Worm (Caenorhabditis elegans) whole organism, late embryonic: ENCODE results near the gene math-14.

Source experiments
- Y22D7AL.16 ChIP-seq: sonication (generic microtip); optimal IDR thresholded peaks from 2 replicates; lab custom pipeline; 2016; ENCODE audit warnings: missing genetic modification characterization, missing compliant biosample characterization
- ceh-19 ChIP-seq: fragments of 200-800 bp; sonication (Bioruptor generic); optimal IDR thresholded peaks from 2 replicates; lab custom pipeline; 2018; ENCODE audit warnings: mild to moderate bottlenecking, missing genetic modification characterization, missing compliant biosample characterization
- ceh-6 ChIP-seq: fragments of 200-800 bp; sonication (Bioruptor generic); optimal IDR thresholded peaks from 2 replicates; lab custom pipeline; 2018; ENCODE audit warnings: mild to moderate bottlenecking, missing genetic modification characterization, missing compliant biosample characterization
- fkh-10 ChIP-seq: fragments of 150-350 bp; optimal IDR thresholded peaks from 2 replicates; lab custom pipeline; 2014; ENCODE audit warnings: missing biosample characterization, missing genetic modification reagents, missing genetic modification characterization
- hlh-15 ChIP-seq: sonication (generic microtip); optimal IDR thresholded peaks from 2 replicates; lab custom pipeline; 2016; ENCODE audit warnings: missing genetic modification characterization, missing compliant biosample characterization
- lin-11 ChIP-seq: fragments of 200-800 bp; sonication (Bioruptor generic); optimal IDR thresholded peaks from 2 replicates; lab custom pipeline; 2018; ENCODE audit warnings: mild to moderate bottlenecking, missing genetic modification characterization, missing compliant biosample characterization
- pha-4 ChIP-seq: fragments of 150-350 bp; optimal IDR thresholded peaks from 2 replicates; lab custom pipeline; 2018; ENCODE audit warnings: missing biosample characterization, missing genetic modification reagents, missing genetic modification characterization
- ref-2 ChIP-seq: sonication (generic microtip); optimal IDR thresholded peaks from 2 replicates; lab custom pipeline; 2016; ENCODE audit warnings: missing genetic modification characterization, missing compliant biosample characterization
- rnt-1 ChIP-seq: sonication (generic microtip); optimal IDR thresholded peaks from 2 replicates; lab custom pipeline; 2016; ENCODE audit warnings: missing genetic modification characterization, missing compliant biosample characterization
- sox-4 ChIP-seq: sonication (generic microtip); optimal IDR thresholded peaks from 2 replicates; lab custom pipeline; 2017; ENCODE audit warnings: mild to moderate bottlenecking, missing genetic modification characterization, inconsistent platforms, missing compliant biosample characterization

DNA sequence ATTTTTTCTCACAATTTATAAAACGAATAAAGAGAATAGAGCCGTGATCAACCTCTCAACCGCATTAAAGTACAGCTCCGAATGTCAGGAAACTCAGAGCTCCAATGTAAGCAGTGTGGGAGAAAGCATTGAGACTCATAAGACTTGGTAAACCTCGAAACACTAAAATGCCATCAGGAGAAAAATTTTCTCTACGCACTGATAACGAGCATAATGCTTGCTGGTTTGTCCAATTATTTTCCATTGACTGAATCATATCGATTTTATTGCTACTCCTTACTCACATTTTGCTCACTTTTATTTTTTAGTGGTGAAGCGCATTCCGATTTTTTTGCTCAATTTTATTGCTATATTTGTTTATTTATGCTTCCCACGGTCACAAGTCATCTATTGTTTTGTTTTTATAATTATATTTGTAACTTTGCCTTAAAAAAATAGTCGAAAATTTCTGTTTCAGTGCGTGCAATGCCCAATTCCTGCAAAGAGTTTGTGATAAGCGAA, 39.0 kb upstream of the math-14 start, which contains the start of gene math-40:
- TF ChIP-seq ceh-19 (GFP tag; lab: Kevin White, UChicago): no peak
- TF ChIP-seq lin-11: no peak
- TF ChIP-seq pha-4 (tag; lab: Kevin White, UChicago): no peak
- no peak for TF ChIP-seq Y22D7AL.16 (tag; lab: Kevin White, UChicago)
- no peak for TF ChIP-seq sox-4 (tag; lab: Kevin White, UChicago)
- TF ChIP-seq fkh-10 (GFP tag; lab: Kevin White, UChicago): no peak
- no peak for TF ChIP-seq hlh-15
- no peak for TF ChIP-seq ref-2 (tag; lab: Kevin White, UChicago)
- TF ChIP-seq rnt-1 (tag; lab: Kevin White, UChicago): no peak
- TF ChIP-seq ceh-6 (GFP tag; lab: Kevin White, UChicago): no peak
